Fruit fly (Drosophila melanogaster): ENCODE data around the gene PolE1.

PolE1 gene

DNA sequence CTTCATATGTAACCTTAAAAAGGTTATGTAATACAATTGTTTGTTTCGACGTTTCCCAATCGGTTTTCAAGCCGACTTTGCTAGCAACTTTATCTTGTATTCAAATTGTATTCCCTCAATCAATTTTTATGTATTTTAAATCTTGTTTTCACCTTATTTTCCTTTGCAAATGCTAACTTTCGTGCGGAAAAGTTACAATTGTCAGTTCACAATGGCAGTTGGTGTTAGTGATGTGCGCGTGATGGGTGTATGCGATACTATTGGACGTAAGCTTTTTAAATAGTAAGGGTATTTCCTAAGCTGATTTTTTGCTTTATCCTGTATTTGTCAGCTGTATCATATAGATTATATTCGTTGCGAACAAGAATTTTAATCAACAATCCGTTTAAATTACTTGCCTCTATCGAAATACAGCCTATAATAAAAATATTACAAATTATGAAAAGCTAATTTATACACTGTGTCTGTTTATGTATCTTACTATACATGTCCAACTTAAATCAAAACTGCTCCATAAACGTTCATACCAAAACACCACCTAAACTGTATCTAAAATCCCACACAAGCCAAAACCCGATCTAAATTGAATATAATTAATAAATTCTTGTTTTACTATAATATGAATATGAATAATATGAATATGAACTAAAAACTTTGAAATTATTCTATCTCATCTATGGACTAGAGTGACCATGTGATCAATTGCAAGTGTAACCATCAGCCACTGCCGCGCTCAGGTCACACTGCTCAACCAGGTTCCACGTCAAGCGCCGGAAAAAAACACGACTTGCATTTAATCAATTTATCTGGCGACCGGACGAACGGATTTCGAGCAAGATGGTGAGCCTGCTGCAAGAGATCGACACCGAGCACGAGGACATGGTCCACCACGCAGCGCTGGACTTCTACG lies 8.2 kb downstream of the PolE1 start, which contains the start of the genes ATPsynCF6 and Sec13 (continued):
- TF ChIP-seq pb (GFP tag; optimal IDR thresholded peaks at IDR 0.05), result no peak
- TF ChIP-seq CG9727 (GFP tag; optimal IDR thresholded peaks at IDR 0.05), result peak; percentile 72
- TF ChIP-seq crc (GFP tag; optimal IDR thresholded peaks at IDR 0.05), result no peak
- no peak for TF ChIP-seq D (optimal IDR thresholded peaks at IDR 0.05)
- TF ChIP-seq D (GFP tag; optimal IDR thresholded peaks at IDR 0.05), result peak; percentile 45
- no peak for TF ChIP-seq crol (GFP tag; IDR thresholded peaks at IDR 0.05)
- no peak for TF ChIP-seq odd (GFP tag; optimal IDR thresholded peaks at IDR 0.05)
- TF ChIP-seq Meics (GFP tag; optimal IDR thresholded peaks at IDR 0.05), result peak; percentile 63
- no peak for TF ChIP-seq Gsc (GFP tag; IDR thresholded peaks at IDR 0.05)
- TF ChIP-seq CG12071 (GFP tag; optimal IDR thresholded peaks at IDR 0.05), result no peak
- peak; percentile 82 for TF ChIP-seq HLH4C (GFP tag; IDR thresholded peaks at IDR 0.05; ENCODE audit: partially characterized antibody)
- no peak for TF ChIP-seq CG6175 (GFP tag; IDR thresholded peaks at IDR 0.05)
- TF ChIP-seq CkIIα-i1 (GFP tag; IDR thresholded peaks at IDR 0.05), result no peak
- peak; percentile 46 for TF ChIP-seq unpg (GFP tag; optimal IDR thresholded peaks at IDR 0.05)
- TF ChIP-seq nmo (GFP tag; optimal IDR thresholded peaks at IDR 0.05), result peak; percentile 68
- peak; percentile 57 for TF ChIP-seq Xbp1 (GFP tag; optimal IDR thresholded peaks at IDR 0.05)
- TF ChIP-seq CG8281 (tag; optimal IDR thresholded peaks at IDR 0.05), result peak; percentile 9
- TF ChIP-seq nerfin-1 (tag; optimal IDR thresholded peaks at IDR 0.05), result peak; percentile 44
- no peak for TF ChIP-seq so (GFP tag; IDR thresholded peaks at IDR 0.05)
- TF ChIP-seq CG1647 (GFP tag; optimal IDR thresholded peaks at IDR 0.05), result no peak
- peak; percentile 85 for TF ChIP-seq hbn (GFP tag; IDR thresholded peaks at IDR 0.05; ENCODE audit: partially characterized antibody)
- no peak for TF ChIP-seq emc (GFP tag; optimal IDR thresholded peaks at IDR 0.05)
- TF ChIP-seq CG4424 (GFP tag; optimal IDR thresholded peaks at IDR 0.05), result peak; percentile 61
- peak; percentile 78 for TF ChIP-seq Rfx (GFP tag; IDR thresholded peaks at IDR 0.05)
- TF ChIP-seq cg (GFP tag; optimal IDR thresholded peaks at IDR 0.05), result no peak
- TF ChIP-seq z (GFP tag; IDR thresholded peaks at IDR 0.05), result no peak
- no peak for TF ChIP-seq CG1832 (GFP tag; optimal IDR thresholded peaks at IDR 0.05)
- peak; percentile 58 for TF ChIP-seq sqz (GFP tag; optimal IDR thresholded peaks at IDR 0.05)
- peak; percentile 96 for TF ChIP-seq amos (GFP tag; IDR thresholded peaks at IDR 0.05; ENCODE audit: partially characterized antibody)
- TF ChIP-seq her (GFP tag; optimal IDR thresholded peaks at IDR 0.05), result peak; percentile 10
- peak; percentile 45 for TF ChIP-seq Hr3 (GFP tag; optimal IDR thresholded peaks at IDR 0.05)
- TF ChIP-seq lov (optimal IDR thresholded peaks at IDR 0.05), result no peak
- TF ChIP-seq lov (GFP tag; IDR thresholded peaks at IDR 0.05), result 0 out of 3 replicates have a peak, but pooled peaks have one; percentile 9
- TF ChIP-seq CG11723 (GFP tag; optimal IDR thresholded peaks at IDR 0.05), result no peak
- no peak for TF ChIP-seq ash1 (GFP tag; optimal IDR thresholded peaks at IDR 0.05)
- TF ChIP-seq esg (GFP tag; conservative IDR thresholded peaks at IDR 0.05), result peak; percentile 62; the same call in 1 of the 2 replicates
- peak; percentile 43 for TF ChIP-seq trem (tag; optimal IDR thresholded peaks at IDR 0.05)
- peak in 1 of 2 experiments; percentile 50 for TF ChIP-seq Hr51 (GFP tag; optimal IDR thresholded peaks at IDR 0.05)
- peak; percentile 55 for TF ChIP-seq CG15696 (tag; optimal IDR thresholded peaks at IDR 0.05)
- peak; percentile 94 for TF ChIP-seq Scr (GFP tag; IDR thresholded peaks at IDR 0.05; ENCODE audit: partially characterized antibody)
- peak; percentile 31 for TF ChIP-seq zfh2 (GFP tag; optimal IDR thresholded peaks at IDR 0.05)
- peak; percentile 93 for TF ChIP-seq wek (GFP tag; optimal IDR thresholded peaks at IDR 0.05)
- TF ChIP-seq gt (GFP tag; IDR thresholded peaks at IDR 0.05), result no peak
- TF ChIP-seq CG4328 (GFP tag; optimal IDR thresholded peaks at IDR 0.05), result peak; percentile 31
- TF ChIP-seq Mad (GFP tag; optimal IDR thresholded peaks at IDR 0.05), result no peak
- TF ChIP-seq CG3995 (GFP tag; optimal IDR thresholded peaks at IDR 0.05), result peak; percentile 47
- 0 out of 3 replicates have a peak, but pooled peaks have one; percentile 9 for TF ChIP-seq CG2889 (GFP tag; IDR thresholded peaks at IDR 0.05)
- peak; percentile 69; the same call in 2 of the 3 replicates for TF ChIP-seq dysf (GFP tag; IDR thresholded peaks at IDR 0.05)
- TF ChIP-seq CG10209 (GFP tag; optimal IDR thresholded peaks at IDR 0.05), result peak; percentile 27
